Fruit fly (Drosophila melanogaster) whole organism, embryonic: Measurements from ENCODE around the gene CG13384.

Experiments
- Adf1 ChIP-seq: fragments of 200-800 bp; sonication (Bioruptor generic); IDR thresholded peaks from 2 replicates; pipeline ENCODE4 v1.3.6; 2022; ENCODE audit warnings: missing biosample characterization, missing genetic modification characterization
- Antp ChIP-seq: fragments of 200-800 bp; sonication (Bioruptor generic); optimal IDR thresholded peaks from 3 replicates; lab custom pipeline; 2016; ENCODE audit warnings: missing biosample characterization, missing genetic modification characterization
- B-H2 ChIP-seq: fragments of 200-800 bp; sonication (Bioruptor generic); optimal IDR thresholded peaks from 2 replicates; lab custom pipeline; 2018; ENCODE audit warnings: missing biosample characterization, mild to moderate bottlenecking, missing genetic modification characterization
- Bteb2 ChIP-seq: fragments of 200-800 bp; sonication (Bioruptor generic); optimal IDR thresholded peaks from 2 replicates; lab custom pipeline; 2016; ENCODE audit warnings: missing biosample characterization, missing genetic modification characterization
- CG10462 ChIP-seq: fragments of 200-800 bp; sonication (Bioruptor generic); optimal IDR thresholded peaks from 2 replicates; lab custom pipeline; 2016; ENCODE audit warnings: missing biosample characterization, missing genetic modification characterization
- CG10543 ChIP-seq: fragments of 200-800 bp; sonication (Bioruptor generic); optimal IDR thresholded peaks from 3 replicates; lab custom pipeline; 2017; ENCODE audit warnings: missing biosample characterization, mild to moderate bottlenecking, missing genetic modification characterization, moderate library complexity
- CG10565 ChIP-seq: fragments of 200-800 bp; sonication (Bioruptor generic); optimal IDR thresholded peaks from 3 replicates; lab custom pipeline; 2016; ENCODE audit warnings: missing biosample characterization, mild to moderate bottlenecking, missing genetic modification characterization
- CG12299 ChIP-seq: fragments of 200-800 bp; sonication (Bioruptor generic); optimal IDR thresholded peaks from 2 replicates; lab custom pipeline; 2018; ENCODE audit warnings: missing biosample characterization, mild to moderate bottlenecking, missing genetic modification characterization
- CG12769 ChIP-seq: fragments of 200-800 bp; sonication (Bioruptor generic); optimal IDR thresholded peaks from 2 replicates; lab custom pipeline; 2019; ENCODE audit warnings: missing biosample characterization, mild to moderate bottlenecking, missing genetic modification characterization, moderate library complexity
- CG13424 ChIP-seq: fragments of 200-800 bp; sonication (Bioruptor generic); optimal IDR thresholded peaks from 2 replicates; lab custom pipeline; 2019; ENCODE audit warnings: missing biosample characterization, mild to moderate bottlenecking, missing genetic modification characterization, moderate library complexity
- CG14860 ChIP-seq: fragments of 200-800 bp; sonication (Bioruptor generic); IDR thresholded peaks from 3 replicates; pipeline ENCODE4 v1.3.6; 2022; ENCODE audit warnings: missing biosample characterization, missing genetic modification characterization; ENCODE audit not compliant: partially characterized antibody
- CG1529 ChIP-seq: fragments of 200-800 bp; sonication (Bioruptor generic); optimal IDR thresholded peaks from 3 replicates; lab custom pipeline; 2018; ENCODE audit warnings: missing biosample characterization, missing genetic modification characterization
- CG1603 ChIP-seq: fragments of 200-800 bp; sonication (Bioruptor generic); optimal IDR thresholded peaks from 2 replicates; lab custom pipeline; 2019; ENCODE audit warnings: missing biosample characterization, mild to moderate bottlenecking, missing genetic modification characterization, moderate library complexity
- CG17361 ChIP-seq: fragments of 200-800 bp; sonication (Bioruptor generic); IDR thresholded peaks from 3 replicates; pipeline ENCODE4 v1.3.6; 2022; ENCODE audit warnings: missing biosample characterization, missing genetic modification characterization
- CG17385 ChIP-seq: fragments of 200-800 bp; sonication (Bioruptor generic); optimal IDR thresholded peaks from 3 replicates; lab custom pipeline; 2018; ENCODE audit warnings: missing biosample characterization, mild to moderate bottlenecking, missing genetic modification characterization
- CG2712 ChIP-seq: fragments of 200-800 bp; optimal IDR thresholded peaks from 3 replicates; lab custom pipeline; 2019; ENCODE audit warnings: missing biosample characterization, mild to moderate bottlenecking, missing genetic modification characterization, moderate library complexity
- CG30020 ChIP-seq: fragments of 200-800 bp; optimal IDR thresholded peaks from 2 replicates; lab custom pipeline; 2019; ENCODE audit warnings: missing biosample characterization, mild to moderate bottlenecking, missing genetic modification characterization, moderate library complexity
- CG3163 ChIP-seq: fragments of 200-800 bp; sonication (Bioruptor generic); optimal IDR thresholded peaks from 3 replicates; lab custom pipeline; 2016; ENCODE audit warnings: missing biosample characterization, missing genetic modification characterization
- CG34376 ChIP-seq: fragments of 200-800 bp; sonication (Bioruptor generic); optimal IDR thresholded peaks from 2 replicates; lab custom pipeline; 2018; ENCODE audit warnings: missing biosample characterization, mild to moderate bottlenecking, missing genetic modification characterization
- CG3838 ChIP-seq: fragments of 200-800 bp; sonication (Bioruptor generic); optimal IDR thresholded peaks from 3 replicates; lab custom pipeline; 2016; ENCODE audit warnings: missing biosample characterization, missing genetic modification characterization
- CG4328 ChIP-seq: fragments of 200-800 bp; sonication (Bioruptor generic); optimal IDR thresholded peaks from 3 replicates; lab custom pipeline; 2017; ENCODE audit warnings: missing biosample characterization, missing genetic modification reagents, missing genetic modification characterization
- CG7987 ChIP-seq: fragments of 200-800 bp; sonication (Bioruptor generic); optimal IDR thresholded peaks from 2 replicates; lab custom pipeline; 2018; ENCODE audit warnings: missing biosample characterization, mild to moderate bottlenecking, missing genetic modification characterization, moderate library complexity
- CG9932 ChIP-seq: fragments of 200-800 bp; sonication (Bioruptor generic); IDR thresholded peaks from 2 replicates; pipeline ENCODE4 v1.3.6; 2022; ENCODE audit warnings: missing biosample characterization, missing genetic modification characterization
- D ChIP-seq, 2 experiments: fragments of 200-800 bp in 1 of 2; fragments of >200 bp in 1 of 2; sonication (Bioruptor generic) in 1 of 2; optimal IDR thresholded peaks; 2 replicates in 1 of 2; 3 replicates in 1 of 2; lab custom pipeline; 2017; ENCODE audit warnings: mild to moderate bottlenecking in 1 of 2, missing biosample characterization in 1 of 2, missing genetic modification characterization in 1 of 2, missing genetic modification reagents in 1 of 2
- Dad ChIP-seq: fragments of 200-800 bp; sonication (Bioruptor generic); optimal IDR thresholded peaks from 3 replicates; lab custom pipeline; 2016; ENCODE audit warnings: missing biosample characterization, missing genetic modification characterization
- Ets97D ChIP-seq: fragments of 200-800 bp; sonication (Bioruptor generic); optimal IDR thresholded peaks from 3 replicates; lab custom pipeline; 2016; ENCODE audit warnings: missing biosample characterization, missing genetic modification characterization
- HLH4C ChIP-seq: fragments of 200-800 bp; sonication (Bioruptor generic); IDR thresholded peaks from 3 replicates; pipeline ENCODE4 v1.3.6; 2022; ENCODE audit warnings: missing biosample characterization, missing genetic modification characterization; ENCODE audit not compliant: partially characterized antibody
- Mes4 ChIP-seq: fragments of 200-800 bp; sonication (Bioruptor generic); optimal IDR thresholded peaks from 2 replicates; lab custom pipeline; 2016; ENCODE audit warnings: missing biosample characterization, missing genetic modification characterization
- NC2β ChIP-seq: fragments of 200-800 bp; sonication (Bioruptor generic); optimal IDR thresholded peaks from 2 replicates; lab custom pipeline; 2016; ENCODE audit warnings: missing biosample characterization, missing genetic modification characterization
- Nf-YC ChIP-seq: fragments of 200-800 bp; optimal IDR thresholded peaks from 3 replicates; lab custom pipeline; 2019; ENCODE audit warnings: missing biosample characterization, mild to moderate bottlenecking, missing genetic modification characterization, moderate library complexity
- NfI ChIP-seq: fragments of 200-800 bp; sonication (Bioruptor generic); optimal IDR thresholded peaks from 3 replicates; lab custom pipeline; 2018; ENCODE audit warnings: missing biosample characterization, mild to moderate bottlenecking, missing genetic modification characterization, moderate library complexity
- Ptx1 ChIP-seq: fragments of 200-800 bp; sonication (Bioruptor generic); IDR thresholded peaks from 2 replicates; pipeline ENCODE4 v1.3.6; 2022; ENCODE audit warnings: missing biosample characterization, missing genetic modification characterization
- Side ChIP-seq: fragments of 200-800 bp; sonication (Bioruptor generic); optimal IDR thresholded peaks from 2 replicates; lab custom pipeline; 2016; ENCODE audit warnings: missing biosample characterization, missing genetic modification characterization
- Usf ChIP-seq: fragments of 200-800 bp; sonication (Bioruptor generic); optimal IDR thresholded peaks from 2 replicates; lab custom pipeline; 2017; ENCODE audit warnings: missing genotype, missing biosample characterization, missing genetic modification characterization
- bab2 ChIP-seq: fragments of 200-800 bp; sonication (Bioruptor generic); optimal IDR thresholded peaks from 2 replicates; lab custom pipeline; 2016; ENCODE audit warnings: missing biosample characterization, missing genetic modification characterization
- chif ChIP-seq, 2 experiments: fragments of 200-800 bp; sonication (Bioruptor generic); optimal IDR thresholded peaks; 3 replicates each; lab custom pipeline; 2016; ENCODE audit warnings: missing biosample characterization in 2 of 2, missing genetic modification characterization in 2 of 2
- en ChIP-seq: fragments of 200-800 bp; sonication (Bioruptor generic); optimal IDR thresholded peaks from 2 replicates; lab custom pipeline; 2016; ENCODE audit warnings: missing biosample characterization, missing genetic modification characterization
- gem ChIP-seq: fragments of 200-800 bp; sonication (Bioruptor generic); optimal IDR thresholded peaks from 2 replicates; lab custom pipeline; 2019; ENCODE audit warnings: missing biosample characterization, mild to moderate bottlenecking, missing genetic modification characterization, moderate library complexity
- prd ChIP-seq, 3 experiments: fragments of >200 bp in 2 of 3; fragments of 200-800 bp in 1 of 3; sonication (Bioruptor generic) in 1 of 3; optimal IDR thresholded peaks in 2 of 3; IDR thresholded peaks in 1 of 3; 2 replicates in 2 of 3; 3 replicates in 1 of 3; pipeline versions ENCODE4 v1.3.6 to Lab custom; 2017 to 2022; ENCODE audit warnings: missing biosample characterization in 1 of 3, missing genetic modification characterization in 1 of 3
- pum ChIP-seq: fragments of 200-800 bp; sonication (Bioruptor generic); optimal IDR thresholded peaks from 2 replicates; lab custom pipeline; 2016; ENCODE audit warnings: missing biosample characterization, missing genetic modification characterization
- sens ChIP-seq: fragments of 200-800 bp; sonication (Bioruptor generic); peaks from one replicate; lab custom pipeline; 2016; ENCODE audit warnings: missing biosample characterization, missing genetic modification characterization
- slbo ChIP-seq: fragments of 200-800 bp; sonication (Bioruptor generic); IDR thresholded peaks from 2 replicates; pipeline ENCODE4 v1.3.6; 2022; ENCODE audit warnings: missing biosample characterization, missing genetic modification characterization
- slp2 ChIP-seq: fragments of 200-800 bp; sonication (Bioruptor generic); optimal IDR thresholded peaks from 2 replicates; lab custom pipeline; 2016; ENCODE audit warnings: missing biosample characterization, missing genetic modification characterization
- tll ChIP-seq, 2 experiments: fragments of 200-800 bp in 1 of 2; fragments of >200 bp in 1 of 2; sonication (Bioruptor generic) in 1 of 2; optimal IDR thresholded peaks; 2 replicates each; lab custom pipeline; 2017 to 2019; ENCODE audit warnings: missing biosample characterization in 2 of 2, missing genetic modification characterization in 2 of 2, mild to moderate bottlenecking in 1 of 2, moderate library complexity in 1 of 2
- vnd ChIP-seq: fragments of 200-800 bp; sonication (Bioruptor generic); IDR thresholded peaks from 3 replicates; pipeline ENCODE4 v1.3.6; 2022; ENCODE audit warnings: missing biosample characterization, missing genetic modification characterization; ENCODE audit not compliant: partially characterized antibody
- zen2 ChIP-seq: fragments of 200-800 bp; sonication (Bioruptor generic); IDR thresholded peaks from 3 replicates; pipeline ENCODE4 v1.3.6; 2022; ENCODE audit warnings: missing biosample characterization, missing genetic modification characterization; ENCODE audit not compliant: partially characterized antibody

CG13384 gene

dm6 chr2L:8403286-8404270, 19.3 kb downstream of the CG13384 start, which contains the start of gene emb (continued):
- TF ChIP-seq tll (GFP tag; optimal IDR thresholded peaks at IDR 0.05; lab: Kevin White, UChicago) = peak in 1 of 2 experiments; percentile 1
- TF ChIP-seq slp2 (GFP tag; lab: Kevin White, UChicago) = peak; percentile 27
- no peak for TF ChIP-seq CG10462 (GFP tag; lab: Kevin White, UChicago)
- peak; percentile 24 for TF ChIP-seq CG34376 (GFP tag; lab: Kevin White, UChicago)
- peak; percentile 47 to 52 for TF ChIP-seq chif (GFP tag; optimal IDR thresholded peaks at IDR 0.05; lab: Kevin White, UChicago)
- TF ChIP-seq CG9932 (GFP tag; lab: Robert Waterston, UW) = peak; percentile 62
- peak; percentile 59 for TF ChIP-seq Antp (GFP tag; lab: Kevin White, UChicago)
- TF ChIP-seq Usf (GFP tag; lab: Kevin White, UChicago) = no peak
- TF ChIP-seq CG30020 (tag; lab: Kevin White, UChicago) = peak; percentile 71
- TF ChIP-seq prd (optimal IDR thresholded peaks at IDR 0.05; lab: Kevin White, UChicago) = no peak
- peak; percentile 31; the same call in 1 of the 3 replicates for TF ChIP-seq prd (GFP tag; IDR thresholded peaks at IDR 0.05; lab: Robert Waterston, UW)
- peak; percentile 100 for TF ChIP-seq HLH4C (GFP tag; lab: Robert Waterston, UW)
- TF ChIP-seq Side (GFP tag; lab: Kevin White, UChicago) = no peak
- peak; percentile 68 for TF ChIP-seq CG2712 (tag; lab: Kevin White, UChicago)
- TF ChIP-seq slbo (GFP tag; lab: Robert Waterston, UW) = peak; percentile 55
- TF ChIP-seq Ptx1 = 0 out of 2 replicates have a peak, but pooled peaks have one; percentile 2
- TF ChIP-seq NC2β (GFP tag; lab: Kevin White, UChicago) = peak; percentile 47
- peak; percentile 95 for TF ChIP-seq Ets97D
- TF ChIP-seq pum (GFP tag; lab: Kevin White, UChicago) = peak; percentile 21
- TF ChIP-seq B-H2 (GFP tag; lab: Kevin White, UChicago) = peak; percentile 64
- TF ChIP-seq CG1603 (tag; lab: Kevin White, UChicago) = peak; percentile 85
- TF ChIP-seq gem (tag; lab: Kevin White, UChicago) = no peak
- no peak for TF ChIP-seq en (GFP tag; lab: Kevin White, UChicago)
- peak; percentile 24 for TF ChIP-seq CG3163 (GFP tag; lab: Kevin White, UChicago)
- peak; percentile 26 for TF ChIP-seq CG13424 (tag; lab: Kevin White, UChicago)
- peak; percentile 40 for TF ChIP-seq CG4328 (GFP tag; lab: Kevin White, UChicago)
- peak; percentile 88 for TF ChIP-seq sens (GFP tag; lab: Kevin White, UChicago)
- TF ChIP-seq CG7987 (GFP tag; lab: Kevin White, UChicago) = peak; percentile 57
- no peak for TF ChIP-seq Nf-YC (tag; lab: Kevin White, UChicago)
- TF ChIP-seq Dad = peak; percentile 52
- peak; percentile 85 for TF ChIP-seq CG17385 (GFP tag; lab: Kevin White, UChicago)
- peak; percentile 42; the same call in 1 of the 2 replicates for TF ChIP-seq Adf1 (GFP tag; lab: Robert Waterston, UW)
- peak; percentile 11 for TF ChIP-seq CG3838 (GFP tag; lab: Kevin White, UChicago)
- TF ChIP-seq CG14860 (GFP tag; lab: Robert Waterston, UW) = peak; percentile 99
- no peak for TF ChIP-seq D (optimal IDR thresholded peaks at IDR 0.05; lab: Kevin White, UChicago)
- TF ChIP-seq D (GFP tag; optimal IDR thresholded peaks at IDR 0.05; lab: Kevin White, UChicago) = no peak
- peak; percentile 14 for TF ChIP-seq Bteb2 (GFP tag; lab: Kevin White, UChicago)
- TF ChIP-seq Mes4 (GFP tag; lab: Kevin White, UChicago) = peak; percentile 40
- peak; percentile 66; the same call in 2 of the 3 replicates for TF ChIP-seq CG17361 (GFP tag; lab: Robert Waterston, UW)
- TF ChIP-seq CG10543 = no peak
- no peak for TF ChIP-seq CG1529 (GFP tag; lab: Kevin White, UChicago)
- no peak for TF ChIP-seq CG10565 (GFP tag; lab: Kevin White, UChicago)
- TF ChIP-seq CG12769 (tag; lab: Kevin White, UChicago) = no peak
- TF ChIP-seq bab2 (GFP tag; lab: Kevin White, UChicago) = peak; percentile 43
- TF ChIP-seq NfI (GFP tag; lab: Kevin White, UChicago) = peak; percentile 37
- TF ChIP-seq CG12299 (tag; lab: Kevin White, UChicago) = no peak
- TF ChIP-seq zen2 (GFP tag; lab: Robert Waterston, UW) = peak; percentile 93
- peak; percentile 97 for TF ChIP-seq vnd (GFP tag; lab: Robert Waterston, UW)
